Fruit fly (Drosophila melanogaster): Measurements from ENCODE around the gene Gel.

DNA sequence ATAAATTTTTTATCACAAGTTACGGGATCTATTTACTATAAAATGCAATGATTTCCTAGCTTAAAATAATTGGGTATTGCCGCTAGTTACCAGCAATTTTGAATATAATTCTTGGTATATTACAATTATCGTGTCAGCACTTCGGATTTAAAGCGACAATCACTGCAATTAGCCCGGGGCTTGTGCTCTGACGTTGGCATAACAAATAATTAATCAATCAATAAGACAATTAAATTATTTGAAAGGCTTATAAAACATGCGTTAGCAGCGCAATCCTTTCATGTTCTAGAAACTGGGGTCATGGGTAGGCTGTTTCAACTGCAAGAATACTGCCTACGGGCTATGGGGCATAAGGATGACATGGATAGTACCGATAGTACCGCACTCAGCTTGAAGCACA, 21.7 kb downstream of the Gel start, which contains the start of gene Or82a:
- no peak for TF ChIP-seq CTCF (optimal IDR thresholded peaks at IDR 0.05)
- TF ChIP-seq CG8478 (optimal IDR thresholded peaks at IDR 0.05): no peak

Measured in S2 (cell line).